Fruit fly (Drosophila melanogaster) whole organism, pupa: ENCODE measurements around the gene CG1575.

Experiments
- CG10348 ChIP-seq: fragments of 200-800 bp; sonication (Bioruptor generic); IDR thresholded peaks from 2 replicates; pipeline ENCODE4 v1.3.6; 2022; ENCODE audit warnings: missing biosample characterization, missing genetic modification characterization
- CG12605 ChIP-seq: fragments of 200-800 bp; sonication (Bioruptor generic); IDR thresholded peaks from 2 replicates; pipeline ENCODE4 v1.3.6; 2022; ENCODE audit warnings: missing biosample characterization, missing genetic modification characterization
- CG13204 ChIP-seq: fragments of 200-800 bp; sonication (Bioruptor generic); optimal IDR thresholded peaks from 2 replicates; lab custom pipeline; 2018; ENCODE audit warnings: missing biosample characterization, mild to moderate bottlenecking, missing genetic modification characterization, moderate library complexity
- CG14655 ChIP-seq: fragments of 200-800 bp; sonication (Bioruptor generic); optimal IDR thresholded peaks from 3 replicates; lab custom pipeline; 2017; ENCODE audit warnings: mild to moderate bottlenecking, missing biosample characterization, missing genetic modification reagents, missing genetic modification characterization
- CG15710 ChIP-seq: fragments of 200-800 bp; sonication (Bioruptor generic); optimal IDR thresholded peaks from 2 replicates; lab custom pipeline; 2018; ENCODE audit warnings: missing biosample characterization, mild to moderate bottlenecking, missing genetic modification characterization, moderate library complexity
- CG17806 ChIP-seq: fragments of 200-800 bp; sonication (Bioruptor generic); optimal IDR thresholded peaks from 2 replicates; lab custom pipeline; 2018; ENCODE audit warnings: missing biosample characterization, mild to moderate bottlenecking, missing genetic modification characterization, moderate library complexity
- CG32121 ChIP-seq: fragments of 200-800 bp; sonication (Bioruptor generic); IDR thresholded peaks from 2 replicates; pipeline ENCODE4 v1.3.6; 2022; ENCODE audit warnings: missing biosample characterization, missing genetic modification characterization
- CG34367 ChIP-seq: fragments of 200-800 bp; sonication (Bioruptor generic); optimal IDR thresholded peaks from 2 replicates; lab custom pipeline; 2018; ENCODE audit warnings: missing biosample characterization, mild to moderate bottlenecking, missing genetic modification characterization
- CG4496 ChIP-seq: fragments of 200-800 bp; sonication (Bioruptor generic); IDR thresholded peaks from 3 replicates; pipeline ENCODE4 v1.3.6; 2022; ENCODE audit warnings: missing biosample characterization, missing genetic modification characterization
- CG8159 ChIP-seq: fragments of 200-800 bp; sonication (Bioruptor generic); optimal IDR thresholded peaks from 3 replicates; lab custom pipeline; 2018; ENCODE audit warnings: missing biosample characterization, mild to moderate bottlenecking, missing genetic modification characterization, moderate library complexity
- CG8301 ChIP-seq: fragments of 200-800 bp; sonication (Bioruptor generic); optimal IDR thresholded peaks from 2 replicates; lab custom pipeline; 2018; ENCODE audit warnings: missing biosample characterization, mild to moderate bottlenecking, missing genetic modification characterization
- CG9948 ChIP-seq: fragments of 200-800 bp; sonication (Bioruptor generic); optimal IDR thresholded peaks from 2 replicates; lab custom pipeline; 2018; ENCODE audit warnings: missing biosample characterization, mild to moderate bottlenecking, missing genetic modification characterization, moderate library complexity
- D1 ChIP-seq: fragments of 200-800 bp; sonication (Bioruptor generic); optimal IDR thresholded peaks from 2 replicates; lab custom pipeline; 2018; ENCODE audit warnings: missing biosample characterization, mild to moderate bottlenecking, missing genetic modification characterization, moderate library complexity
- EcR ChIP-seq: fragments of 200-800 bp; sonication (Bioruptor generic); optimal IDR thresholded peaks from 3 replicates; lab custom pipeline; 2019; ENCODE audit warnings: missing biosample characterization, missing genetic modification characterization, mild to moderate bottlenecking, moderate library complexity, missing genetic modification reagents
- Ets98B ChIP-seq: fragments of 200-800 bp; sonication (Bioruptor generic); IDR thresholded peaks from 2 replicates; pipeline ENCODE4 v1.3.6; 2022; ENCODE audit warnings: missing biosample characterization, missing genetic modification characterization
- Pif1A ChIP-seq: fragments of 200-800 bp; sonication (Bioruptor generic); optimal IDR thresholded peaks from 3 replicates; lab custom pipeline; 2016; ENCODE audit warnings: missing biosample characterization, missing genetic modification characterization
- Pif1B ChIP-seq: fragments of 200-800 bp; sonication (Bioruptor generic); optimal IDR thresholded peaks from 3 replicates; lab custom pipeline; 2016; ENCODE audit warnings: missing biosample characterization, missing genetic modification characterization
- Snoo ChIP-seq: fragments of 200-800 bp; sonication (Bioruptor generic); optimal IDR thresholded peaks from 3 replicates; lab custom pipeline; 2017; ENCODE audit warnings: missing biosample characterization, mild to moderate bottlenecking, missing genetic modification characterization, inconsistent platforms
- fd96Ca ChIP-seq: fragments of 200-800 bp; sonication (Bioruptor generic); IDR thresholded peaks from 3 replicates; pipeline ENCODE4 v1.3.6; 2022; ENCODE audit warnings: missing biosample characterization, missing genetic modification characterization
- gl ChIP-seq: fragments of 200-800 bp; sonication (Bioruptor generic); optimal IDR thresholded peaks from 2 replicates; lab custom pipeline; 2018; ENCODE audit warnings: missing biosample characterization, mild to moderate bottlenecking, missing genetic modification characterization
- rn ChIP-seq: fragments of 200-800 bp; sonication (Bioruptor generic); IDR thresholded peaks from 2 replicates; pipeline ENCODE4 v1.3.6; 2022; ENCODE audit warnings: missing biosample characterization, missing genetic modification characterization

CG1575 gene

dm6 chrX:8131693-8132313, 15.0 kb downstream of the CG1575 start, which contains the start of gene CG10958:
TSS of gene CG10958 (plus strand) at chrX:8132285.
- TF ChIP-seq CG8301 (tag; lab: Kevin White, UChicago) = no peak
- peak; percentile 63 for TF ChIP-seq Pif1B (GFP tag; lab: Kevin White, UChicago)
- TF ChIP-seq CG15710 (tag; lab: Kevin White, UChicago) = peak; percentile 20
- peak; percentile 40 for TF ChIP-seq CG17806 (tag; lab: Kevin White, UChicago)
- TF ChIP-seq Snoo (tag; lab: Kevin White, UChicago) = peak; percentile 10
- no peak for TF ChIP-seq CG14655
- peak; percentile 4 for TF ChIP-seq EcR (GFP tag; lab: Kevin White, UChicago)
- no peak for TF ChIP-seq CG10348 (GFP tag; lab: Robert Waterston, UW)
- TF ChIP-seq D1 (tag; lab: Kevin White, UChicago) = no peak
- peak; percentile 54 for TF ChIP-seq CG4496 (GFP tag; lab: Robert Waterston, UW)
- TF ChIP-seq rn (GFP tag; lab: Robert Waterston, UW) = no peak
- TF ChIP-seq CG8159 = no peak
- peak; percentile 28 for TF ChIP-seq CG9948 (tag; lab: Kevin White, UChicago)
- no peak for TF ChIP-seq CG13204 (GFP tag; lab: Kevin White, UChicago)
- TF ChIP-seq CG32121 (GFP tag; lab: Robert Waterston, UW) = peak; percentile 54
- peak; percentile 42; the same call in 1 of the 2 replicates for TF ChIP-seq Ets98B
- peak; percentile 48; the same call in 2 of the 3 replicates for TF ChIP-seq fd96Ca
- no peak for TF ChIP-seq gl (tag; lab: Kevin White, UChicago)
- TF ChIP-seq CG34367 (tag; lab: Kevin White, UChicago) = no peak
- 0 out of 2 replicates have a peak, but pooled peaks have one; percentile 15 for TF ChIP-seq CG12605
- TF ChIP-seq Pif1A = no peak

dm6 chrX:8135420-8135874, 18.6 kb downstream of the CG1575 start, which contains the start of the genes cyr and CG2120:
TSS of gene cyr (minus strand) at chrX:8135713.
TSS of gene CG2120 (plus strand) at chrX:8135824.
- TF ChIP-seq CG15710 (tag; lab: Kevin White, UChicago) (no peak), Pif1B (GFP tag; lab: Kevin White, UChicago) (no peak), CG34367 (tag; lab: Kevin White, UChicago) (no peak), CG4496 (GFP tag; lab: Robert Waterston, UW) (no peak), CG12605 (no peak), Ets98B (no peak), CG8301 (tag; lab: Kevin White, UChicago) (no peak), CG14655 (no peak), rn (GFP tag; lab: Robert Waterston, UW) (no peak), EcR (GFP tag; lab: Kevin White, UChicago) (no peak), CG8159 (no peak), CG32121 (GFP tag; lab: Robert Waterston, UW) (no peak), fd96Ca (no peak)

DNA sequence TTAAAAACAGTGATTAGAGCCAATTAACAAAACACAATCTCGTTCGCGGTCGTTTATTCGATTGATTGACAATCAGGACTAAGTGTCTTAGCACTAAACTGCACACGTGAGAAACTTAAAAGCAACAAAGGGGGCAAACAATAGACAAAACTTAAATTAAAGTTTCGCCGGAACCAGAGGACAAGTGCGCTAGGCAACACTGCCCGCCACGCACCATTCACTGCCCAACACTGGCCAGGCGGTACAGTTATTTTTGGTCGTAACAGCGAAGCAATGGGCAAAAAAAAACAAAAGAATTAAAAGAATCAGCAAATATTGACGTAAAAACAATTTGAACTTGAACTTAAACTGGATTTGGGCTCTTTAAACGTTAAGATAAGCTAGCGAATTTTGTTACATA, 20.5 kb downstream of the CG1575 start:
- no peak for TF ChIP-seq rn (GFP tag; lab: Robert Waterston, UW)
- TF ChIP-seq Pif1B (GFP tag; lab: Kevin White, UChicago) = no peak
- no peak for TF ChIP-seq Ets98B
- no peak for TF ChIP-seq D1 (tag; lab: Kevin White, UChicago)
- no peak for TF ChIP-seq gl (tag; lab: Kevin White, UChicago)
- no peak for TF ChIP-seq CG4496 (GFP tag; lab: Robert Waterston, UW)
- no peak for TF ChIP-seq CG8301 (tag; lab: Kevin White, UChicago)
- no peak for TF ChIP-seq CG34367 (tag; lab: Kevin White, UChicago)
- TF ChIP-seq CG15710 (tag; lab: Kevin White, UChicago) = no peak
- TF ChIP-seq CG10348 (GFP tag; lab: Robert Waterston, UW) = no peak
- no peak for TF ChIP-seq CG12605
- no peak for TF ChIP-seq CG14655
- no peak for TF ChIP-seq CG9948 (tag; lab: Kevin White, UChicago)
- no peak for TF ChIP-seq CG17806 (tag; lab: Kevin White, UChicago)
- TF ChIP-seq CG13204 (GFP tag; lab: Kevin White, UChicago) = no peak
- no peak for TF ChIP-seq Snoo (tag; lab: Kevin White, UChicago)
- no peak for TF ChIP-seq CG32121 (GFP tag; lab: Robert Waterston, UW)

dm6 chrX:8140707-8141106, 23.9 kb downstream of the CG1575 start:
- TF ChIP-seq rn (GFP tag; lab: Robert Waterston, UW) (no peak), Pif1B (GFP tag; lab: Kevin White, UChicago) (no peak), D1 (tag; lab: Kevin White, UChicago) (no peak), CG4496 (GFP tag; lab: Robert Waterston, UW) (no peak), Ets98B (no peak), CG32121 (GFP tag; lab: Robert Waterston, UW) (no peak), Snoo (tag; lab: Kevin White, UChicago) (no peak), Pif1A (no peak), fd96Ca (no peak), CG10348 (GFP tag; lab: Robert Waterston, UW) (no peak)

dm6 chrX:8141353-8142066, 24.7 kb downstream of the CG1575 start:
- TF ChIP-seq CG13204 (GFP tag; lab: Kevin White, UChicago) = peak; percentile 94
- no peak for TF ChIP-seq D1 (tag; lab: Kevin White, UChicago)
- peak; percentile 40 for TF ChIP-seq EcR (GFP tag; lab: Kevin White, UChicago)
- TF ChIP-seq CG4496 (GFP tag; lab: Robert Waterston, UW) = peak; percentile 93
- TF ChIP-seq CG9948 (tag; lab: Kevin White, UChicago) = no peak
- peak; percentile 12 for TF ChIP-seq CG8301 (tag; lab: Kevin White, UChicago)
- no peak for TF ChIP-seq Pif1B (GFP tag; lab: Kevin White, UChicago)
- no peak for TF ChIP-seq CG17806 (tag; lab: Kevin White, UChicago)
- peak; percentile 66 for TF ChIP-seq CG32121 (GFP tag; lab: Robert Waterston, UW)
- TF ChIP-seq Ets98B = peak; percentile 51; the same call in 1 of the 2 replicates
- peak; percentile 54 for TF ChIP-seq CG12605
- peak; percentile 16 for TF ChIP-seq Pif1A
- no peak for TF ChIP-seq Snoo (tag; lab: Kevin White, UChicago)
- TF ChIP-seq gl (tag; lab: Kevin White, UChicago) = no peak
- TF ChIP-seq fd96Ca = peak; percentile 5; the same call in 1 of the 3 replicates
- no peak for TF ChIP-seq CG34367 (tag; lab: Kevin White, UChicago)
- TF ChIP-seq CG10348 (GFP tag; lab: Robert Waterston, UW) = 0 out of 2 replicates have a peak, but pooled peaks have one; percentile 20
- TF ChIP-seq CG15710 (tag; lab: Kevin White, UChicago) = peak; percentile 4
- no peak for TF ChIP-seq rn (GFP tag; lab: Robert Waterston, UW)
- no peak for TF ChIP-seq CG14655
- peak; percentile 17 for TF ChIP-seq CG8159
